Worm (Caenorhabditis elegans): ENCODE measurements around the gene srw-20.

DNA sequence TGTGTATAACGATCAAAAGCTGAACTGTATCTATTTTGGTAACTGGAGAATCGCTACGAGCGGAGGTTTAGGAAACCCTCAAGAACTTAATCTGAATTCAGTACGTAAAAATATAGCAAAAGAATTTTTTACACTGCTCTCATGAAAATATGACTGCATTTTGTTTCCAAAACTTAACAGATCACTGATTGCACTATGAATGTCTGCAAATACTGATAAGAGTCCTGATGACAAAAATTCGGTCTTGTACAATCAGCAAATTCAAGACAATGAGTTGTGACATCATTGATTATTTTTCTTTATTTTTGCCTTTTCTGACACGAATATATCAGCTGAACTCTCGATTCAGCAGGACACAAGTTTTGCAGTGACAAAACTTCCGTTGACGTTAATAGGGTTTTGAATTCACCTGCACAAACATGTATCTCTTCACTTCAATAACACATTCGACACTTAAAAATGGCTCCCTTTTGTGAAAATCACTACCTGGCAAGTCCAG is 10.3 kb upstream of the srw-20 start, which contains the start of gene srh-237:
- TF ChIP-seq lim-6 (tag; optimal IDR thresholded peaks at IDR 0.05) (no peak), ceh-9 (tag; optimal IDR thresholded peaks at IDR 0.05) (no peak), madf-2 (tag; optimal IDR thresholded peaks at IDR 0.05) (no peak), hlh-13 (GFP tag; optimal IDR thresholded peaks at IDR 0.05) (no peak), unc-42 (tag; optimal IDR thresholded peaks at IDR 0.05) (no peak), F13H6.1 (tag; optimal IDR thresholded peaks at IDR 0.05) (no peak), nfya-1 (tag; optimal IDR thresholded peaks at IDR 0.05) (no peak)
